Fruit fly (Drosophila melanogaster) whole organism, adult: ENCODE measurements around the gene CG5194.

ENCODE experiments used
- CG11617 ChIP-seq: fragments of 200-800 bp; sonication (Bioruptor generic); optimal IDR thresholded peaks from 2 replicates; lab custom pipeline; 2017; ENCODE audit warnings: mild to moderate bottlenecking, missing biosample characterization, missing genetic modification reagents, missing genetic modification characterization
- CG12768 ChIP-seq: fragments of 200-800 bp; sonication (Bioruptor generic); optimal IDR thresholded peaks from 2 replicates; lab custom pipeline; 2017; ENCODE audit warnings: missing biosample characterization, missing genetic modification characterization, mild to moderate bottlenecking, moderate library complexity, missing genetic modification reagents
- CG14711 ChIP-seq: fragments of 200-800 bp; sonication (Bioruptor generic); optimal IDR thresholded peaks from 2 replicates; lab custom pipeline; 2018; ENCODE audit warnings: missing biosample characterization, mild to moderate bottlenecking, missing genetic modification characterization, moderate library complexity
- CG1620 ChIP-seq: fragments of 200-800 bp; sonication (Bioruptor generic); optimal IDR thresholded peaks from 2 replicates; lab custom pipeline; 2016; ENCODE audit warnings: missing biosample characterization, missing genetic modification characterization
- CG33017 ChIP-seq: fragments of 200-800 bp; sonication (Bioruptor generic); optimal IDR thresholded peaks from 2 replicates; lab custom pipeline; 2018; ENCODE audit warnings: missing biosample characterization, mild to moderate bottlenecking, missing genetic modification characterization, moderate library complexity
- CG5204 ChIP-seq: fragments of 200-800 bp; sonication (Bioruptor generic); optimal IDR thresholded peaks from 2 replicates; lab custom pipeline; 2016; ENCODE audit warnings: missing biosample characterization, missing genetic modification characterization
- CG7045 ChIP-seq: fragments of 200-800 bp; sonication (Bioruptor generic); optimal IDR thresholded peaks from 2 replicates; lab custom pipeline; 2017; ENCODE audit warnings: missing biosample characterization, mild to moderate bottlenecking, missing genetic modification characterization
- CG7101 ChIP-seq: fragments of 200-800 bp; sonication (Bioruptor generic); optimal IDR thresholded peaks from 2 replicates; lab custom pipeline; 2018; ENCODE audit warnings: missing biosample characterization, mild to moderate bottlenecking, missing genetic modification characterization, moderate library complexity
- Clk ChIP-seq: fragments of 200-800 bp; sonication (Bioruptor generic); optimal IDR thresholded peaks from 2 replicates; lab custom pipeline; 2017; ENCODE audit warnings: missing biosample characterization, missing genetic modification characterization
- Crg-1 ChIP-seq: fragments of 200-800 bp; sonication (Bioruptor generic); optimal IDR thresholded peaks from 2 replicates; lab custom pipeline; 2016; ENCODE audit warnings: missing biosample characterization, missing genetic modification characterization
- Hr96 ChIP-seq: fragments of 200-800 bp; sonication (Bioruptor generic); optimal IDR thresholded peaks from 2 replicates; lab custom pipeline; 2016; ENCODE audit warnings: missing biosample characterization, missing genetic modification characterization
- Mnt ChIP-seq: fragments of 200-800 bp; sonication (Bioruptor generic); optimal IDR thresholded peaks from 2 replicates; lab custom pipeline; 2016; ENCODE audit warnings: missing biosample characterization, mild to moderate bottlenecking, missing genetic modification characterization
- bab1 ChIP-seq: fragments of 200-800 bp; sonication (Bioruptor generic); optimal IDR thresholded peaks from 3 replicates; lab custom pipeline; 2019; ENCODE audit warnings: missing biosample characterization, mild to moderate bottlenecking, missing genetic modification characterization, moderate library complexity
- cic ChIP-seq: fragments of 200-800 bp; sonication (Bioruptor generic); optimal IDR thresholded peaks from 2 replicates; lab custom pipeline; 2017; ENCODE audit warnings: missing biosample characterization, mild to moderate bottlenecking, missing genetic modification characterization, moderate library complexity
- cnc ChIP-seq, 2 experiments: fragments of >200 bp; optimal IDR thresholded peaks; 2 replicates each; lab custom pipeline; 2017
- kay ChIP-seq: fragments of 200-800 bp; sonication (Bioruptor generic); peaks from one replicate; lab custom pipeline; 2016; ENCODE audit warnings: missing biosample characterization, missing genetic modification characterization, borderline replicate concordance
- ovo ChIP-seq: fragments of 200-800 bp; sonication (Bioruptor generic); optimal IDR thresholded peaks from 2 replicates; lab custom pipeline; 2016; ENCODE audit warnings: missing biosample characterization, missing genetic modification characterization
- pad ChIP-seq: fragments of 200-800 bp; sonication (Bioruptor generic); optimal IDR thresholded peaks from 3 replicates; lab custom pipeline; 2017; ENCODE audit warnings: missing biosample characterization, missing genetic modification characterization, mild to moderate bottlenecking, moderate library complexity, missing genetic modification reagents
- tj ChIP-seq: fragments of 200-800 bp; sonication (Bioruptor generic); optimal IDR thresholded peaks from 3 replicates; lab custom pipeline; 2017; ENCODE audit warnings: missing biosample characterization, mild to moderate bottlenecking, missing genetic modification characterization, moderate library complexity
- toe ChIP-seq: fragments of 200-800 bp; sonication (Bioruptor generic); optimal IDR thresholded peaks from 2 replicates; lab custom pipeline; 2016; ENCODE audit warnings: missing biosample characterization, missing genetic modification characterization

Gene CG5194

dm6 chr3L:9013745-9014144 is 4.1 kb upstream of the CG5194 start:
- TF ChIP-seq toe = no peak
- no peak for TF ChIP-seq tj (GFP tag; lab: Kevin White, UChicago)
- TF ChIP-seq bab1 (GFP tag; lab: Kevin White, UChicago) = no peak
- no peak for TF ChIP-seq cnc (optimal IDR thresholded peaks at IDR 0.05; lab: Kevin White, UChicago)
- TF ChIP-seq Hr96 = no peak
- no peak for TF ChIP-seq CG14711
- no peak for TF ChIP-seq CG33017
- no peak for TF ChIP-seq Clk (GFP tag; lab: Kevin White, UChicago)
- no peak for TF ChIP-seq Crg-1 (GFP tag; lab: Kevin White, UChicago)
- no peak for TF ChIP-seq cic (GFP tag; lab: Kevin White, UChicago)
- TF ChIP-seq Mnt = no peak

- TF ChIP-seq toe = no peak
- TF ChIP-seq pad (GFP tag; lab: Kevin White, UChicago) = no peak
- TF ChIP-seq CG11617 = no peak
- no peak for TF ChIP-seq Clk (GFP tag; lab: Kevin White, UChicago)
- TF ChIP-seq CG33017 = no peak
- TF ChIP-seq Mnt = no peak
- TF ChIP-seq CG7045 (GFP tag; lab: Kevin White, UChicago) = no peak
- TF ChIP-seq tj (GFP tag; lab: Kevin White, UChicago) = no peak
- no peak for TF ChIP-seq CG1620 (GFP tag; lab: Kevin White, UChicago)
- TF ChIP-seq CG5204 = no peak
- no peak for TF ChIP-seq CG14711
- TF ChIP-seq bab1 (GFP tag; lab: Kevin White, UChicago) = no peak
- no peak for TF ChIP-seq CG12768 (GFP tag; lab: Kevin White, UChicago)
- no peak for TF ChIP-seq Crg-1 (GFP tag; lab: Kevin White, UChicago)
- no peak for TF ChIP-seq Hr96
- no peak for TF ChIP-seq cnc (optimal IDR thresholded peaks at IDR 0.05; lab: Kevin White, UChicago)
Measured at dm6 chr3L:9011485-9012389, 2.1 kb upstream of the CG5194 start.

dm6 chr3L:9004788-9005246 is 4.8 kb downstream of the CG5194 start, which contains the start of gene Doc3:
Gene Doc3 (plus strand): TSS chr3L:9005196.
- no peak for TF ChIP-seq tj (GFP tag; lab: Kevin White, UChicago)
- no peak for TF ChIP-seq cnc (optimal IDR thresholded peaks at IDR 0.05; lab: Kevin White, UChicago)
- TF ChIP-seq CG12768 (GFP tag; lab: Kevin White, UChicago) = no peak
- no peak for TF ChIP-seq CG14711
- TF ChIP-seq CG5204 = no peak
- TF ChIP-seq cic (GFP tag; lab: Kevin White, UChicago) = no peak
- TF ChIP-seq CG1620 (GFP tag; lab: Kevin White, UChicago) = no peak
- TF ChIP-seq Mnt = no peak
- TF ChIP-seq CG7101 (tag; lab: Kevin White, UChicago) = no peak
- no peak for TF ChIP-seq Crg-1 (GFP tag; lab: Kevin White, UChicago)
- TF ChIP-seq kay = no peak
- no peak for TF ChIP-seq pad (GFP tag; lab: Kevin White, UChicago)
- no peak for TF ChIP-seq CG11617
- no peak for TF ChIP-seq ovo (GFP tag; lab: Kevin White, UChicago)
- TF ChIP-seq bab1 (GFP tag; lab: Kevin White, UChicago) = no peak
- no peak for TF ChIP-seq Hr96
- no peak for TF ChIP-seq toe
- no peak for TF ChIP-seq Clk (GFP tag; lab: Kevin White, UChicago)
- TF ChIP-seq CG33017 = no peak
- no peak for TF ChIP-seq CG7045 (GFP tag; lab: Kevin White, UChicago)

dm6 chr3L:9003369-9003768 is 6.3 kb downstream of the CG5194 start:
- no peak for TF ChIP-seq Mnt
- no peak for TF ChIP-seq toe
- no peak for TF ChIP-seq cnc (optimal IDR thresholded peaks at IDR 0.05; lab: Kevin White, UChicago)
- no peak for TF ChIP-seq bab1 (GFP tag; lab: Kevin White, UChicago)
- no peak for TF ChIP-seq CG5204
- no peak for TF ChIP-seq CG11617
- no peak for TF ChIP-seq Clk (GFP tag; lab: Kevin White, UChicago)
- no peak for TF ChIP-seq cic (GFP tag; lab: Kevin White, UChicago)
- TF ChIP-seq CG7101 (tag; lab: Kevin White, UChicago) = no peak
- no peak for TF ChIP-seq ovo (GFP tag; lab: Kevin White, UChicago)
- TF ChIP-seq CG7045 (GFP tag; lab: Kevin White, UChicago) = no peak
- no peak for TF ChIP-seq Hr96
- TF ChIP-seq kay = no peak
- no peak for TF ChIP-seq tj (GFP tag; lab: Kevin White, UChicago)
- TF ChIP-seq CG33017 = no peak
- TF ChIP-seq CG14711 = no peak
- TF ChIP-seq CG1620 (GFP tag; lab: Kevin White, UChicago) = no peak
- no peak for TF ChIP-seq Crg-1 (GFP tag; lab: Kevin White, UChicago)

DNA sequence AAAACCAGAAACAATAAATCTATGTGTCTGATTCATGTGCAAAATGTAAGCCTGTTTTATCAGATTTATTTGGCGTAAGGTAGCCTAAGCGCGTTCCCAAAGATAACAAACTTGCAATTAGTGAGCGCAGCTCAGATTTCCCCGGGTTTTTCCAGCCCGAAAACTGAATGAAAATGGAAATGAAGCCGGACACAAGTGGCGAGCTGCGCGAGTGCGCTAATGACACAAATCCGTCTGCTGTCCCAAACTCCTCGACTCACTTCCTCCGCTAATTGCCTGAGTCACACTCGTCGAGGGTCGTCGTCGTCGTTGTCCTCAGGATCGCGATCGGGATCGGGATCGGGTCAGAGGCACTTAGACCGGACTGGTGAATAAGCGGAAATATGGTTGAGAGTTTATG is 7.1 kb downstream of the CG5194 start:
- TF ChIP-seq cic (GFP tag; lab: Kevin White, UChicago) = no peak
- TF ChIP-seq CG11617 = no peak
- no peak for TF ChIP-seq bab1 (GFP tag; lab: Kevin White, UChicago)
- no peak for TF ChIP-seq CG14711
- TF ChIP-seq CG7045 (GFP tag; lab: Kevin White, UChicago) = no peak
- TF ChIP-seq Clk (GFP tag; lab: Kevin White, UChicago) = no peak
- TF ChIP-seq CG7101 (tag; lab: Kevin White, UChicago) = no peak
- no peak for TF ChIP-seq Crg-1 (GFP tag; lab: Kevin White, UChicago)
- no peak for TF ChIP-seq CG5204
- no peak for TF ChIP-seq tj (GFP tag; lab: Kevin White, UChicago)
- TF ChIP-seq kay = no peak
- no peak for TF ChIP-seq cnc (optimal IDR thresholded peaks at IDR 0.05; lab: Kevin White, UChicago)
- no peak for TF ChIP-seq CG1620 (GFP tag; lab: Kevin White, UChicago)
- TF ChIP-seq toe = no peak
- no peak for TF ChIP-seq pad (GFP tag; lab: Kevin White, UChicago)
- no peak for TF ChIP-seq Hr96
